2 fruit fly cellular contexts compared by ENCODE assay signal in the genomic region with DNA sequence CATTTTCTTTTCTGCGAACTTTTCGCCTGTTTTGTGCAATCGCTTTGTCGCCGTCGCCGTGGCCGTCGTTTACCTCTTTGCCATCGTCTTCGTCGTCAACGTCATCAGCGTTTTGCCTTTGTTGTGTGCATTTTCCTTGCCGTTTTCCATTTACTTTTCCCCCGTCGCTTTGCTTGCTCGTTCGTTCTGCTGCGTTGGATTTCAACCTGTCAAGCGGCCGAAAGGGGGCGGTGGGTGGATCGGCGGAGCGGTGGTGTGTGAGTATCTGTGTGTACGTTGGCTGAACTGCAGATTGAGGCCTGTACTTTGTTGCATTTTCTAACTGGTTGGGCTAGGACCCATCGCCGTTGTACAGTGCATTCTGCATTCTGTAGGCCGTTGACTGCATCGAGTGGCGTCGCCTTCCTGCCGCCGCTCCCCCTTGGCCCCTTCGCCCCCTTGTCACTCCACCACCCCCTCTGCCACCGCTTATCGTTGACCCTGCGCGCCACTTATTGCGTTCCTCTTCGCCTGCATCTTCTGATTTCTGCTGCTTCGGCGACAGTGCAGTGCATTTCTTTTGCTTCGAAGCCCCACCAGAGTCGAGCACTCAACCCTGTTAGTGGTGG.
TF ChIP-seq lines count a peak whose summit lies in the region.

No protein-coding gene starts in this region.

TF ChIP-seq in whole organism, embryonic, 481 proteins besides CTCF, POLR2A, EP300 and RAD21 (continued from another document):
- TF ChIP-seq CG4360 (GFP tag; IDR thresholded peaks at IDR 0.05; lab: Robert Waterston, UW): no peak
- 0 out of 3 replicates have a peak, but pooled peaks have one; percentile 34 for TF ChIP-seq CG11456 (GFP tag; IDR thresholded peaks at IDR 0.05; lab: Robert Waterston, UW)
- TF ChIP-seq hth (optimal IDR thresholded peaks at IDR 0.05; lab: Kevin White, UChicago): no peak
- no peak for TF ChIP-seq CG4730 (GFP tag; IDR thresholded peaks at IDR 0.05; lab: Robert Waterston, UW)
- TF ChIP-seq ato (GFP tag; IDR thresholded peaks at IDR 0.05; lab: Robert Waterston, UW; ENCODE audit: partially characterized antibody): no peak
- TF ChIP-seq CG11560 (tag; IDR thresholded peaks at IDR 0.05; lab: Robert Waterston, UW): no peak
- TF ChIP-seq gem (tag; optimal IDR thresholded peaks at IDR 0.05; lab: Kevin White, UChicago): no peak

TF ChIP-seq in whole organism, prepupa, 60 proteins besides CTCF, POLR2A, EP300 and RAD21 (continued from another document):
- no peak for TF ChIP-seq spab (GFP tag; optimal IDR thresholded peaks at IDR 0.05; lab: Kevin White, UChicago)
- no peak for TF ChIP-seq Gug (GFP tag; IDR thresholded peaks at IDR 0.05; lab: Robert Waterston, UW)
- peak; percentile 36 for TF ChIP-seq Lpt (GFP tag; optimal IDR thresholded peaks at IDR 0.05; lab: Kevin White, UChicago)
- no peak for TF ChIP-seq CG34406 (GFP tag; optimal IDR thresholded peaks at IDR 0.05; lab: Kevin White, UChicago)
- TF ChIP-seq dsx (GFP tag; optimal IDR thresholded peaks at IDR 0.05; lab: Kevin White, UChicago; ENCODE audit: poor library complexity, severe bottlenecking): peak; percentile 97
- TF ChIP-seq svp (GFP tag; lab: Kevin White, UChicago): peak; percentile 84
- no peak for TF ChIP-seq CG8632 (GFP tag; optimal IDR thresholded peaks at IDR 0.05; lab: Kevin White, UChicago)
- TF ChIP-seq CG15336 (GFP tag; IDR thresholded peaks at IDR 0.05; lab: Robert Waterston, UW): no peak
- TF ChIP-seq Met (GFP tag; optimal IDR thresholded peaks at IDR 0.05; lab: Kevin White, UChicago): no peak
- TF ChIP-seq CG6854 (GFP tag; optimal IDR thresholded peaks at IDR 0.05; lab: Kevin White, UChicago): no peak
- no peak for TF ChIP-seq ss (GFP tag; optimal IDR thresholded peaks at IDR 0.05; lab: Kevin White, UChicago)
